Worm (Caenorhabditis elegans) whole organism, L1 larva: Measurements from ENCODE around the gene srbc-43.

Experiments used
- C04F5.9 ChIP-seq: sonication (generic microtip); optimal IDR thresholded peaks from 2 replicates; lab custom pipeline; 2016; ENCODE audit warnings: missing genetic modification characterization, missing compliant biosample characterization
- C34B4.2 ChIP-seq: sonication (generic microtip); optimal IDR thresholded peaks from 2 replicates; lab custom pipeline; 2017; ENCODE audit warnings: mild to moderate bottlenecking, missing genetic modification characterization, missing compliant biosample characterization
- Y116A8C.19 ChIP-seq: sonication (generic microtip); optimal IDR thresholded peaks from 2 replicates; lab custom pipeline; 2016; ENCODE audit warnings: missing compliant biosample characterization, missing genetic modification characterization, borderline replicate concordance
- aha-1 ChIP-seq: fragments of 150-350 bp; optimal IDR thresholded peaks from 2 replicates; lab custom pipeline; 2014; ENCODE audit warnings: missing biosample characterization, missing genetic modification characterization
- alr-1 ChIP-seq: fragments of 200-800 bp; sonication (Bioruptor generic); optimal IDR thresholded peaks from 2 replicates; lab custom pipeline; 2018; ENCODE audit warnings: borderline replicate concordance, mild to moderate bottlenecking, missing genetic modification characterization, missing compliant biosample characterization
- ama-1 ChIP-seq: fragments of 150-350 bp; optimal IDR thresholded peaks from 2 replicates; lab custom pipeline; 2014
- blmp-1 ChIP-seq: fragments of 150-350 bp; optimal IDR thresholded peaks from 2 replicates; lab custom pipeline; 2014; ENCODE audit warnings: missing biosample characterization, missing genetic modification characterization
- ceh-82 ChIP-seq, 3 experiments: fragments of 150-350 bp in 1 of 3; sonication (generic microtip) in 2 of 3; optimal IDR thresholded peaks; 2 replicates each; lab custom pipeline; 2014 to 2017; ENCODE audit warnings: missing biosample characterization in 3 of 3, missing genetic modification characterization in 3 of 3
- ceh-90 ChIP-seq: sonication (generic microtip); optimal IDR thresholded peaks from 2 replicates; lab custom pipeline; 2016; ENCODE audit warnings: missing genetic modification characterization, missing compliant biosample characterization
- ces-1 ChIP-seq: fragments of 150-350 bp; optimal IDR thresholded peaks from 2 replicates; lab custom pipeline; 2014; ENCODE audit warnings: missing biosample characterization, missing genetic modification reagents, missing genetic modification characterization
- efl-1 ChIP-seq, 4 experiments: fragments of 150-350 bp; optimal IDR thresholded peaks in 3 of 4; peaks in 1 of 4; 1 replicate in 1 of 4; 2 replicates in 3 of 4; lab custom pipeline; 2014; ENCODE audit warnings: missing biosample characterization in 2 of 4, missing genetic modification characterization in 2 of 4, missing genetic modification reagents in 2 of 4
- efl-3 ChIP-seq: fragments of 200-800 bp; sonication (Bioruptor generic); optimal IDR thresholded peaks from 2 replicates; lab custom pipeline; 2018; ENCODE audit warnings: mild to moderate bottlenecking, missing genetic modification characterization, missing compliant biosample characterization
- egl-27 ChIP-seq, 2 experiments: fragments of 150-350 bp in 1 of 2; sonication (generic microtip); optimal IDR thresholded peaks; 3 replicates each; lab custom pipeline; 2017 to 2018; ENCODE audit warnings: missing biosample characterization in 2 of 2, missing genetic modification characterization in 2 of 2, missing genetic modification reagents in 2 of 2
- elt-2 ChIP-seq: sonication (generic microtip); optimal IDR thresholded peaks from 2 replicates; lab custom pipeline; 2016; ENCODE audit warnings: missing genetic modification characterization, mild to moderate bottlenecking, inconsistent platforms, missing compliant biosample characterization, missing genetic modification reagents
- ets-5 ChIP-seq: fragments of 200-800 bp; sonication (Bioruptor generic); IDR thresholded peaks from 2 replicates; pipeline ENCODE4 v1.3.6; 2022; ENCODE audit warnings: missing genetic modification characterization, missing compliant biosample characterization
- fkh-10 ChIP-seq: sonication (generic microtip); optimal IDR thresholded peaks from 2 replicates; lab custom pipeline; 2017; ENCODE audit warnings: missing biosample characterization, missing genetic modification reagents, missing genetic modification characterization
- fkh-4 ChIP-seq: sonication (generic microtip); optimal IDR thresholded peaks from 2 replicates; lab custom pipeline; 2016; ENCODE audit warnings: missing compliant biosample characterization, missing genetic modification characterization, borderline replicate concordance
- hlh-17 ChIP-seq: fragments of 200-800 bp; sonication (Bioruptor generic); optimal IDR thresholded peaks from 2 replicates; lab custom pipeline; 2018; ENCODE audit warnings: missing genetic modification characterization, mild to moderate bottlenecking, missing compliant biosample characterization, moderate library complexity, borderline replicate concordance
- irx-1 ChIP-seq: sonication (generic microtip); optimal IDR thresholded peaks from 2 replicates; lab custom pipeline; 2016; ENCODE audit warnings: missing genetic modification characterization, missing compliant biosample characterization
- lin-14 ChIP-seq: fragments of 200-800 bp; sonication (Bioruptor generic); optimal IDR thresholded peaks from 2 replicates; lab custom pipeline; 2018; ENCODE audit warnings: mild to moderate bottlenecking, missing genetic modification characterization, moderate library complexity, missing compliant biosample characterization
- lin-35 ChIP-seq, 2 experiments: fragments of 150-350 bp; optimal IDR thresholded peaks; 2 replicates each; lab custom pipeline; 2014; ENCODE audit warnings: missing biosample characterization in 2 of 2, missing genetic modification characterization in 2 of 2, missing genetic modification reagents in 2 of 2
- lin-39 ChIP-seq: fragments of 150-350 bp; optimal IDR thresholded peaks from 2 replicates; lab custom pipeline; 2014; ENCODE audit warnings: missing biosample characterization, missing genetic modification reagents, missing genetic modification characterization
- nhr-11 ChIP-seq: fragments of 150-350 bp; optimal IDR thresholded peaks from 2 replicates; lab custom pipeline; 2014; ENCODE audit warnings: missing biosample characterization, missing genetic modification characterization
- nhr-12 ChIP-seq: sonication (generic microtip); optimal IDR thresholded peaks from 2 replicates; lab custom pipeline; 2017; ENCODE audit warnings: missing biosample characterization, missing genetic modification characterization
- nhr-71 ChIP-seq: sonication (generic microtip); optimal IDR thresholded peaks from 2 replicates; lab custom pipeline; 2016; ENCODE audit warnings: mild to moderate bottlenecking, missing genetic modification characterization, moderate library complexity, missing compliant biosample characterization
- nhr-84 ChIP-seq: sonication (generic microtip); optimal IDR thresholded peaks from 2 replicates; lab custom pipeline; 2017; ENCODE audit warnings: missing biosample characterization, missing genetic modification characterization
- nhr-85 ChIP-seq: sonication (generic microtip); peaks from one replicate; lab custom pipeline; 2016; ENCODE audit warnings: missing genetic modification characterization, inconsistent platforms, missing compliant biosample characterization
- pag-3 ChIP-seq: sonication (generic microtip); optimal IDR thresholded peaks from 2 replicates; lab custom pipeline; 2017; ENCODE audit warnings: missing genetic modification characterization, mild to moderate bottlenecking, missing compliant biosample characterization, antibody characterized with exemption, borderline replicate concordance; ENCODE audit not compliant: insufficient read depth
- pax-3 ChIP-seq: fragments of 200-800 bp; sonication (Bioruptor generic); optimal IDR thresholded peaks from 2 replicates; lab custom pipeline; 2018; ENCODE audit warnings: mild to moderate bottlenecking, missing genetic modification characterization, moderate library complexity, missing compliant biosample characterization
- rnt-1 ChIP-seq: sonication (generic microtip); optimal IDR thresholded peaks from 2 replicates; lab custom pipeline; 2016; ENCODE audit warnings: mild to moderate bottlenecking, missing genetic modification characterization, moderate library complexity, missing compliant biosample characterization
- sox-4 ChIP-seq: sonication (generic microtip); optimal IDR thresholded peaks from 2 replicates; lab custom pipeline; 2016; ENCODE audit warnings: missing genetic modification characterization, missing compliant biosample characterization
- sptf-1 ChIP-seq: fragments of 150-350 bp; optimal IDR thresholded peaks from 2 replicates; lab custom pipeline; 2014; ENCODE audit warnings: missing biosample characterization, missing genetic modification characterization
- swsn-7 ChIP-seq: sonication (generic microtip); optimal IDR thresholded peaks from 2 replicates; lab custom pipeline; 2016; ENCODE audit warnings: missing genetic modification characterization, missing compliant biosample characterization
- tbx-2 ChIP-seq: sonication (generic microtip); optimal IDR thresholded peaks from 2 replicates; lab custom pipeline; 2016; ENCODE audit warnings: missing genetic modification characterization, missing compliant biosample characterization
- unc-62 ChIP-seq: fragments of 150-350 bp; optimal IDR thresholded peaks from 2 replicates; lab custom pipeline; 2014; ENCODE audit warnings: missing biosample characterization, missing genetic modification reagents, missing genetic modification characterization
- unc-98 ChIP-seq: fragments of 200-800 bp; sonication (Bioruptor generic); IDR thresholded peaks from 2 replicates; pipeline ENCODE4 v1.3.6; 2022; ENCODE audit warnings: missing genetic modification characterization, missing compliant biosample characterization
- xbp-1 ChIP-seq: sonication (generic microtip); optimal IDR thresholded peaks from 2 replicates; lab custom pipeline; 2016; ENCODE audit warnings: missing genetic modification characterization, missing compliant biosample characterization
- zip-4 ChIP-seq: fragments of 200-800 bp; sonication (Bioruptor generic); optimal IDR thresholded peaks from 2 replicates; lab custom pipeline; 2018; ENCODE audit warnings: mild to moderate bottlenecking, missing genetic modification characterization, moderate library complexity, missing compliant biosample characterization
- ztf-11 ChIP-seq, 2 experiments: sonication (generic microtip); optimal IDR thresholded peaks; 2 replicates each; lab custom pipeline; 2016 to 2017; ENCODE audit warnings: missing genetic modification characterization in 2 of 2, missing biosample characterization in 1 of 2, missing compliant biosample characterization in 1 of 2

srbc-43 gene

ce11 chrV:12814481-12814882 lies 24.2 kb upstream of the srbc-43 start (continued):
- peak; percentile 87 for TF ChIP-seq nhr-71 (tag; lab: Kevin White, UChicago)
- TF ChIP-seq unc-98 (GFP tag; lab: Robert Waterston, UW): no peak
- peak in 1 of 2 experiments; percentile 42 for TF ChIP-seq ztf-11 (tag; optimal IDR thresholded peaks at IDR 0.05; lab: Kevin White, UChicago)
- TF ChIP-seq lin-35 (GFP tag; optimal IDR thresholded peaks at IDR 0.05; lab: Kevin White, UChicago): peak; percentile 54 to 63
- TF ChIP-seq tbx-2 (tag; lab: Kevin White, UChicago): peak; percentile 72
- TF ChIP-seq zip-4: no peak
- peak; percentile 90 for TF ChIP-seq pax-3 (tag; lab: Kevin White, UChicago)
- peak; percentile 47 for TF ChIP-seq xbp-1 (tag; lab: Kevin White, UChicago)
- no peak for TF ChIP-seq aha-1 (tag; lab: Kevin White, UChicago)
- no peak for TF ChIP-seq unc-62 (GFP tag; lab: Kevin White, UChicago)
- TF ChIP-seq ceh-82 (tag; optimal IDR thresholded peaks at IDR 0.05; lab: Kevin White, UChicago): peak; percentile 32 to 53 (median 51)
- TF ChIP-seq nhr-11 (tag; lab: Kevin White, UChicago): peak; percentile 9
- peak; percentile 67 for TF ChIP-seq nhr-85 (tag; lab: Kevin White, UChicago)
- TF ChIP-seq ceh-90: no peak
- peak; percentile 81 for TF ChIP-seq fkh-10 (GFP tag; lab: Kevin White, UChicago)
- no peak for TF ChIP-seq C04F5.9 (tag; lab: Kevin White, UChicago)
- TF ChIP-seq efl-3 (GFP tag; lab: Kevin White, UChicago): no peak
- TF ChIP-seq sox-4 (tag; lab: Kevin White, UChicago): peak; percentile 19
- TF ChIP-seq ets-5 (GFP tag; lab: Robert Waterston, UW): no peak
- peak; percentile 96 for TF ChIP-seq lin-14 (GFP tag; lab: Kevin White, UChicago)
- no peak for TF ChIP-seq nhr-84
- TF ChIP-seq swsn-7 (tag; lab: Kevin White, UChicago): peak; percentile 70
- TF ChIP-seq C34B4.2 (tag; lab: Kevin White, UChicago): no peak
- peak; percentile 32 for TF ChIP-seq irx-1 (tag; lab: Kevin White, UChicago)
- TF ChIP-seq sptf-1: no peak
- no peak for TF ChIP-seq Y116A8C.19 (tag; lab: Kevin White, UChicago)
- TF ChIP-seq hlh-17 (GFP tag; lab: Kevin White, UChicago): no peak

DNA sequence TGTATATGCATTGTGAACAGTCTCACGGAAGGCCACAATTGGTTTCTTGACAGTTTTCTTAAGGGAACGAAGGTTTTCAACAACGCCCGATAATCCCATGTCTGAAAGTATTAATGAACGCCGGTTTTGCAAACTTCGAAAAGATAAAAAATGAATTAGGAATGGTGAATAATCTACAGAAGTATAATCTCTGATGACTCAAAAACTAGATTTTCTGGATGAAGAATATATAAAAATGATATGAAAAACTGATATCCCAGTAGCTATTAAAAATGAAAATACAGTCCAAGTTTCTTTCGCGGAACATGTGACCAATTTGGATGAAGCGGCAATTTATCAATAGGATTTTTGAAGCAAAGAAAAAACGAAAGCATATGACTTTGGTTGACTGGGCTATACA lies 23.7 kb upstream of the srbc-43 start, which contains the start of gene ZC443.3:
TSS of gene ZC443.3 (minus strand) at position 101 of the 400 bp plus-strand sequence.
- peak; percentile 82 for TF ChIP-seq blmp-1
- no peak for TF ChIP-seq swsn-7 (tag; lab: Kevin White, UChicago)
- no peak for TF ChIP-seq zip-4
- TF ChIP-seq pag-3 (tag; lab: Kevin White, UChicago): peak; percentile 31
- no peak for TF ChIP-seq ces-1 (GFP tag; lab: Kevin White, UChicago)

DNA sequence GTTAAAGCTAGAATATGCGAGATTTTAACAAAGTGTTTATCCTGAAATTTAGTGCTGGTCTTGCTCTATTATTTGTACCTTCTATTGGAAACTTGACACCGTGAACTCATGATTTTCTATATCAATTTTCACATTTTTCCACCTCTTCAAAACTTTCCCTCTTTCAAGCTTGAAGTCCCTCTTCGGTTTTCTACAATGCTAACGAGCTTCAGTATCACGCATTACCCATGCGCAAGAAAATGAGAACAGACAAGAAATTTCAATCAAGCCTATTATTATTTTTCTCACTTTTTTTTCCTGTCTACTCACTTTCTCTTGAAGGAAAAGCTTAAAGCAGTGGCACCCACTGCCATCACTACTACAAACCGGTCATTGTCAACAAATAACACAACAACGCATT lies 21.5 kb upstream of the srbc-43 start:
- TF ChIP-seq alr-1 (tag; lab: Kevin White, UChicago) (no peak), pax-3 (tag; lab: Kevin White, UChicago) (peak; percentile 50), rnt-1 (tag; lab: Kevin White, UChicago) (peak; percentile 4), nhr-12 (tag; lab: Kevin White, UChicago) (no peak), efl-1 (optimal IDR thresholded peaks at IDR 0.05; lab: Kevin White, UChicago) (no peak), efl-1 (GFP tag; optimal IDR thresholded peaks at IDR 0.05 in 1 of 2; lab: Kevin White, UChicago) (peak in 1 of 2 experiments; percentile 43), egl-27 (tag; optimal IDR thresholded peaks at IDR 0.05; lab: Kevin White, UChicago) (no peak), ama-1 (lab: Kevin White, UChicago) (peak; percentile 55)

DNA sequence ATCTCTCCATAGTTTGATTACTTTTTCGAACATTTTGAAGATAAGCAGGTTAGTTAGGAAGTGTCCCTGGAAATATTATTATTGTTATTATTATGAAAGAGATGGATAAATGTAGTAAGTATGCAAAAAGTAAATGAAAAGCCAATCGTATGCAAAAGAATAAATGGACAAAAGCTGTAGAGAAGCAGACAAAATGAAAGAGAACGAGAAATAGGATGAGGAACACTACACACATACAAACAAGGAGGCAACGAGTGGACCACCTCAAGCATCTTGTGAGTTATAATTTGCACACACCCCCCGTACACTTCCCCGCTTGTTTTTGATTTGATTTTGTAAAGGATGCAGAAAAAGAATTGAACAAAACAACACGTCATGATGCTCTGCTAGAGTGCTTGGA lies 20.8 kb upstream of the srbc-43 start, which contains the start of gene ZC443.2:
TSS of gene ZC443.2 (minus strand) at position 67 of the 400 bp plus-strand sequence.
- TF ChIP-seq lin-39: no peak
- no peak for TF ChIP-seq elt-2 (tag; lab: Kevin White, UChicago)
- TF ChIP-seq alr-1 (tag; lab: Kevin White, UChicago): no peak
- TF ChIP-seq sox-4 (tag; lab: Kevin White, UChicago): no peak
- TF ChIP-seq ets-5 (GFP tag; lab: Robert Waterston, UW): no peak
- no peak for TF ChIP-seq fkh-4
